Fruit fly (Drosophila melanogaster): ENCODE data around the gene CG42393.

The CG42393 gene

dm6 chr3L:17994560-17995202, 47.9 kb upstream of the CG42393 start:
- TF ChIP-seq svp (GFP tag) (peak; percentile 60), CG31627 (GFP tag; optimal IDR thresholded peaks at IDR 0.05) (no peak), vri (GFP tag; optimal IDR thresholded peaks at IDR 0.05) (peak; percentile 61), Blimp-1 (GFP tag; optimal IDR thresholded peaks at IDR 0.05) (no peak), Hr38 (GFP tag; optimal IDR thresholded peaks at IDR 0.05) (no peak), topi (GFP tag; optimal IDR thresholded peaks at IDR 0.05) (no peak), CG3919 (GFP tag; optimal IDR thresholded peaks at IDR 0.05) (no peak), Sox14 (GFP tag; optimal IDR thresholded peaks at IDR 0.05) (peak; percentile 8), Lpt (GFP tag; optimal IDR thresholded peaks at IDR 0.05) (no peak), Hr4 (GFP tag; optimal IDR thresholded peaks at IDR 0.05) (no peak), cyc (GFP tag; optimal IDR thresholded peaks at IDR 0.05) (no peak), Eip78C (GFP tag) (peak; percentile 27), CG3032 (tag; optimal IDR thresholded peaks at IDR 0.05) (no peak), CG11294 (GFP tag; IDR thresholded peaks at IDR 0.05) (no peak), CG9139 (GFP tag; optimal IDR thresholded peaks at IDR 0.05) (no peak), Hr39 (GFP tag; optimal IDR thresholded peaks at IDR 0.05) (no peak), CG10631 (GFP tag; optimal IDR thresholded peaks at IDR 0.05) (no peak)

dm6 chr3L:17995203-17996143, 47.1 kb upstream of the CG42393 start:
- TF ChIP-seq svp (GFP tag) = peak; percentile 56
- no peak for TF ChIP-seq lz (GFP tag; optimal IDR thresholded peaks at IDR 0.05)
- peak; percentile 95 for TF ChIP-seq vri (GFP tag; optimal IDR thresholded peaks at IDR 0.05)
- TF ChIP-seq fkh (GFP tag; optimal IDR thresholded peaks at IDR 0.05) = peak; percentile 88
- TF ChIP-seq CG8119 (GFP tag; IDR thresholded peaks at IDR 0.05) = 0 out of 3 replicates have a peak, but pooled peaks have one; percentile 15
- peak; percentile 11 for TF ChIP-seq Eip78C (GFP tag)
- no peak for TF ChIP-seq net (GFP tag; optimal IDR thresholded peaks at IDR 0.05)

- TF ChIP-seq CG31627 (GFP tag; optimal IDR thresholded peaks at IDR 0.05) = no peak
- TF ChIP-seq CG9139 (GFP tag; optimal IDR thresholded peaks at IDR 0.05) = no peak
- 0 out of 3 replicates have a peak, but pooled peaks have one; percentile 43 for TF ChIP-seq CG6163 (GFP tag; IDR thresholded peaks at IDR 0.05)
- peak; percentile 39 for TF ChIP-seq Hr4 (GFP tag; optimal IDR thresholded peaks at IDR 0.05)
- no peak for TF ChIP-seq Sox14 (GFP tag; optimal IDR thresholded peaks at IDR 0.05)
- TF ChIP-seq fkh (GFP tag; optimal IDR thresholded peaks at IDR 0.05) = no peak
- TF ChIP-seq pdm3 (GFP tag; optimal IDR thresholded peaks at IDR 0.05) = no peak
- no peak for TF ChIP-seq ss (GFP tag; optimal IDR thresholded peaks at IDR 0.05)
- TF ChIP-seq dsx (GFP tag; optimal IDR thresholded peaks at IDR 0.05; ENCODE audit: poor library complexity, severe bottlenecking) = no peak
- no peak for TF ChIP-seq salr (GFP tag; optimal IDR thresholded peaks at IDR 0.05)
- TF ChIP-seq Blimp-1 (GFP tag; optimal IDR thresholded peaks at IDR 0.05) = peak; percentile 52
- TF ChIP-seq Smox (GFP tag; optimal IDR thresholded peaks at IDR 0.05) = no peak
- TF ChIP-seq CG6276 (GFP tag; optimal IDR thresholded peaks at IDR 0.05) = no peak
- 0 out of 3 replicates have a peak, but pooled peaks have one; percentile 31 for TF ChIP-seq eg (GFP tag; IDR thresholded peaks at IDR 0.05)
- no peak for TF ChIP-seq topi (GFP tag; optimal IDR thresholded peaks at IDR 0.05)
- TF ChIP-seq CG15336 (GFP tag; IDR thresholded peaks at IDR 0.05) = no peak
- TF ChIP-seq svp (GFP tag) = no peak
- TF ChIP-seq CG11294 (GFP tag; IDR thresholded peaks at IDR 0.05) = no peak
Observed at dm6 chr3L:17996950-17997349, 45.6 kb upstream of the CG42393 start.

DNA sequence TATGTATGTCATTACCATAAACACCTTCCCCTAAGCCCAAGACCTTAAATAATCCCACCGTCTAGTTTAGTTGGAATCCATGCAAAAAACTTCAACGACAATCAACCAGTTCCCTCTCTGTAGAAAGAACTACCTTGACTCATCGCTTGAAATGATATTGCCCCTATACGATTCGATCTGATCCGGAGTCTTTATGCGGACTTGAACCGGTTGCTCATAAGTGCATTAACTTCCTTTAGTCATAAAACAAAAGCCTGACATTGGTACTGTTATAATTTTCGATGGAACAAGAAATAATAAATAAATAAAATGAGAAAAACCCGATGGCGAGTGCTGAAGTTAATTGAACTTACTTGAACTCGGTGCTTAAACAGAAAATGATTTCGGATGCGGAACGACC, 45.0 kb upstream of the CG42393 start:
- no peak for TF ChIP-seq Lpt (GFP tag; optimal IDR thresholded peaks at IDR 0.05)
- TF ChIP-seq Hr39 (GFP tag; optimal IDR thresholded peaks at IDR 0.05) = no peak
- no peak for TF ChIP-seq CG10669 (GFP tag; optimal IDR thresholded peaks at IDR 0.05)
- TF ChIP-seq fd85E (GFP tag; optimal IDR thresholded peaks at IDR 0.05) = no peak
- TF ChIP-seq Sox102F (GFP tag; optimal IDR thresholded peaks at IDR 0.05) = no peak
- TF ChIP-seq CG4318 (GFP tag; optimal IDR thresholded peaks at IDR 0.05) = no peak
- no peak for TF ChIP-seq topi (GFP tag; optimal IDR thresholded peaks at IDR 0.05)
- TF ChIP-seq Eip75B (GFP tag; optimal IDR thresholded peaks at IDR 0.05) = no peak
- TF ChIP-seq Blimp-1 (GFP tag; optimal IDR thresholded peaks at IDR 0.05) = no peak
- TF ChIP-seq Sox14 (GFP tag; optimal IDR thresholded peaks at IDR 0.05) = no peak

All from whole organism, prepupa.